Worm (Caenorhabditis elegans): ENCODE data around the gene C29E4.9.
"Not testable (repeated sequence)": the region's sequence is repeated elsewhere in the genome, so short reads cannot be mapped to it uniquely, and the experiment has no call there.

DNA sequence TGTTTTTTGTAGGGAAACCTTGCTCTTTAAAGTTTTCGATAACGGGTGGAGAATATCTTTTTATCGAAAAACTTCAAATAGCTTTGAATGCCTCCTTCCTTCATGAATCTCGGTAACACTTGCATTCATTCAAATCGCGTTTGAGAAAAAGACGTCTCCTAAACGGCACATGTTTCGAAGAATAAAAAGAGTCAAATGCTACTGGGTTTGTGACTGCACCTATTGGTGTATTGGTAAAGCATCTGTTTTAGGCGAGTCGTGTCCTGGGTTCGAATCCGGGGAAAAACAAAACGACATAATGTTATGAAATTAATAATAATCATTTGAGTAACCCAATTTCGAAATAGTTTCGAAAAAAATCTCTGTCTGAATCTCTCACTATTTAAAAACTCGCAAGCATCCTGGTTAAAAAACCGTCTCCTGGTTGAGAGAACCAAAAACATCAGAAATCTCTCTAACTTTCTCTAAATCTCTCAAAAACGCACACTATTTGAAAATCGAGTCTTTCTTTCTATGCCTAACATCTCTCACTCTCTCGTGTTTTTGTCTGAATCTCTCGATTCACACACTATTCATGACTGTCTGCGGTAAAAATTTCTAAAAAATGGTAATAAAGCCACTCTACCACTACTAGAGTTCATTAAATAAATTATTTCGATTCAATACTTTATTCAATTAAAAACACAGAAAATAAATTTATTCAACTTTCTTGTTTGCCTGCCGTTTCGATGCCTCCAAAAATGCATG, 9.3 kb upstream of the C29E4.9 start:
- TF ChIP-seq snpc-4 (tag; optimal IDR thresholded peaks at IDR 0.05); ama-1 (optimal IDR thresholded peaks at IDR 0.05); mdl-1 (tag; optimal IDR thresholded peaks at IDR 0.05); ceh-82 (tag; optimal IDR thresholded peaks at IDR 0.05); elt-3 (tag; optimal IDR thresholded peaks at IDR 0.05); aha-1 (tag; optimal IDR thresholded peaks at IDR 0.05); ztf-4 (tag; optimal IDR thresholded peaks at IDR 0.05); ceh-90 (tag; optimal IDR thresholded peaks at IDR 0.05); nhr-11 (tag; optimal IDR thresholded peaks at IDR 0.05); ztf-11 (tag; optimal IDR thresholded peaks at IDR 0.05); jun-1 (tag; optimal IDR thresholded peaks at IDR 0.05); unc-62 (GFP tag; optimal IDR thresholded peaks at IDR 0.05): not testable (repeated sequence)
- TF ChIP-seq nhr-19 (GFP tag; conservative IDR thresholded peaks at IDR 0.05) = 0 out of 2 replicates have a peak, but pooled peaks have one; percentile 18
